Worm (Caenorhabditis elegans) whole organism, young adult: Measurements from ENCODE around the gene mre-11.

Experiments used
- B0019.2 ChIP-seq: fragments of 200-800 bp; sonication (Bioruptor generic); conservative IDR thresholded peaks from 2 replicates; pipeline ENCODE4 v1.3.6; 2022; ENCODE audit warnings: missing genetic modification reagents, missing genetic modification characterization, missing compliant biosample characterization
- C06A6.2 ChIP-seq: fragments of 200-800 bp; sonication (Bioruptor generic); conservative IDR thresholded peaks from 2 replicates; pipeline ENCODE4 v1.3.6; 2022; ENCODE audit warnings: missing genetic modification characterization, missing compliant biosample characterization
- F10E7.11 ChIP-seq: sonication (generic microtip); optimal IDR thresholded peaks from 2 replicates; lab custom pipeline; 2017; ENCODE audit warnings: mild to moderate bottlenecking, missing genetic modification characterization, moderate library complexity, missing compliant biosample characterization
- F39B2.1 ChIP-seq: fragments of 200-800 bp; sonication (Bioruptor generic); IDR thresholded peaks from 2 replicates; pipeline ENCODE4 v1.3.6; 2022; ENCODE audit warnings: missing genetic modification reagents, missing genetic modification characterization, missing compliant biosample characterization
- F57C9.4 ChIP-seq: sonication (generic microtip); optimal IDR thresholded peaks from 2 replicates; lab custom pipeline; 2017; ENCODE audit warnings: mild to moderate bottlenecking, missing genetic modification characterization, missing compliant biosample characterization
- Y56A3A.18 ChIP-seq: fragments of 200-800 bp; sonication (Bioruptor generic); IDR thresholded peaks from 2 replicates; pipeline ENCODE4 v1.3.6; 2022; ENCODE audit warnings: missing genetic modification reagents, missing genetic modification characterization, missing compliant biosample characterization
- ZK185.1 ChIP-seq: sonication (generic microtip); optimal IDR thresholded peaks from 2 replicates; lab custom pipeline; 2016; ENCODE audit warnings: mild to moderate bottlenecking, missing genetic modification characterization, missing compliant biosample characterization; ENCODE audit not compliant: poor library complexity, severe bottlenecking
- akir-1 ChIP-seq: fragments of 200-800 bp; sonication (Bioruptor generic); optimal IDR thresholded peaks from 2 replicates; lab custom pipeline; 2018; ENCODE audit warnings: mild to moderate bottlenecking, missing genetic modification characterization, moderate library complexity, missing compliant biosample characterization
- aptf-2 ChIP-seq: fragments of 200-800 bp; sonication (Bioruptor generic); conservative IDR thresholded peaks from 2 replicates; pipeline ENCODE4 v1.3.6; 2022; ENCODE audit warnings: missing genetic modification reagents, missing genetic modification characterization, missing compliant biosample characterization
- aptf-3 ChIP-seq: fragments of 200-800 bp; sonication (Bioruptor generic); IDR thresholded peaks from 2 replicates; pipeline ENCODE4 v1.3.6; 2022; ENCODE audit warnings: missing genetic modification characterization, missing compliant biosample characterization
- attf-6 ChIP-seq: fragments of 200-800 bp; sonication (Bioruptor generic); IDR thresholded peaks from 2 replicates; pipeline ENCODE4 v1.3.6; 2022; ENCODE audit warnings: missing genetic modification reagents, missing genetic modification characterization, missing compliant biosample characterization
- cebp-1 ChIP-seq, 2 experiments: fragments of 200-800 bp in 1 of 2; sonication (Bioruptor generic) in 1 of 2; sonication (generic microtip) in 1 of 2; IDR thresholded peaks in 1 of 2; optimal IDR thresholded peaks in 1 of 2; 2 replicates each; pipeline versions ENCODE4 v1.3.6 to Lab custom; 2017 to 2022; ENCODE audit warnings: missing compliant biosample characterization in 2 of 2, missing genetic modification characterization in 2 of 2, mild to moderate bottlenecking in 1 of 2, missing genetic modification reagents in 1 of 2, moderate library complexity in 1 of 2
- dpl-1 ChIP-seq: fragments of 150-350 bp; optimal IDR thresholded peaks from 2 replicates; lab custom pipeline; 2014; ENCODE audit warnings: missing biosample characterization, missing genetic modification reagents, missing genetic modification characterization
- efl-1 ChIP-seq: fragments of 150-350 bp; optimal IDR thresholded peaks from 2 replicates; lab custom pipeline; 2014; ENCODE audit warnings: missing biosample characterization, missing genetic modification reagents, missing genetic modification characterization
- ekl-4 ChIP-seq: fragments of 200-800 bp; sonication (Bioruptor generic); IDR thresholded peaks from 2 replicates; pipeline ENCODE4 v1.3.6; 2022; ENCODE audit warnings: missing genetic modification reagents, missing genetic modification characterization, missing compliant biosample characterization
- gei-17 ChIP-seq: fragments of 200-800 bp; sonication (Bioruptor generic); optimal IDR thresholded peaks from 2 replicates; lab custom pipeline; 2018; ENCODE audit warnings: mild to moderate bottlenecking, missing genetic modification characterization, missing compliant biosample characterization
- hrde-1 ChIP-seq: sonication (generic microtip); optimal IDR thresholded peaks from 2 replicates; lab custom pipeline; 2016; ENCODE audit warnings: missing genetic modification characterization, mild to moderate bottlenecking, missing compliant biosample characterization, moderate library complexity, missing genotype, missing genetic modification reagents, borderline replicate concordance
- lag-1 ChIP-seq: fragments of 200-800 bp; sonication (Bioruptor generic); IDR thresholded peaks from 2 replicates; pipeline ENCODE4 v1.3.6; 2022; ENCODE audit warnings: missing genetic modification reagents, missing genetic modification characterization, missing compliant biosample characterization
- let-607 ChIP-seq, 2 experiments: fragments of 200-800 bp in 1 of 2; sonication (Bioruptor generic) in 1 of 2; sonication (generic microtip) in 1 of 2; optimal IDR thresholded peaks; 2 replicates each; lab custom pipeline; 2016 to 2018; ENCODE audit warnings: mild to moderate bottlenecking in 2 of 2, missing compliant biosample characterization in 2 of 2, missing genetic modification characterization in 2 of 2, moderate library complexity in 2 of 2, missing genotype in 1 of 2
- lir-1 ChIP-seq: fragments of 200-800 bp; sonication (Bioruptor generic); conservative IDR thresholded peaks from 2 replicates; pipeline ENCODE4 v1.3.6; 2022; ENCODE audit warnings: missing genetic modification reagents, missing genetic modification characterization, missing compliant biosample characterization
- lsl-1 ChIP-seq: fragments of 200-800 bp; sonication (Bioruptor generic); optimal IDR thresholded peaks from 2 replicates; lab custom pipeline; 2018; ENCODE audit warnings: mild to moderate bottlenecking, missing genetic modification characterization, moderate library complexity, missing compliant biosample characterization
- lsy-27 ChIP-seq: sonication (generic microtip); optimal IDR thresholded peaks from 2 replicates; lab custom pipeline; 2017; ENCODE audit warnings: missing genetic modification characterization, mild to moderate bottlenecking, missing compliant biosample characterization, antibody characterized with exemption, missing genotype, borderline replicate concordance; ENCODE audit not compliant: insufficient read depth
- madf-6 ChIP-seq: fragments of 200-800 bp; sonication (Bioruptor generic); IDR thresholded peaks from 2 replicates; pipeline ENCODE4 v1.3.6; 2022; ENCODE audit warnings: missing genetic modification reagents, missing genetic modification characterization, missing compliant biosample characterization
- madf-8 ChIP-seq: fragments of 200-800 bp; sonication (Bioruptor generic); conservative IDR thresholded peaks from 2 replicates; pipeline ENCODE4 v1.3.6; 2022; ENCODE audit warnings: missing genetic modification reagents, missing genetic modification characterization, missing compliant biosample characterization
- mes-4 ChIP-seq: sonication (generic microtip); optimal IDR thresholded peaks from 2 replicates; lab custom pipeline; 2016; ENCODE audit warnings: missing genotype, missing genetic modification characterization, missing compliant biosample characterization
- nfyb-1 ChIP-seq: fragments of 200-800 bp; sonication (Bioruptor generic); IDR thresholded peaks from 2 replicates; pipeline ENCODE4 v1.3.6; 2022; ENCODE audit warnings: missing genetic modification reagents, missing genetic modification characterization, missing compliant biosample characterization
- nhr-27 ChIP-seq: fragments of 200-800 bp; sonication (Bioruptor generic); optimal IDR thresholded peaks from 2 replicates; lab custom pipeline; 2018; ENCODE audit warnings: mild to moderate bottlenecking, missing genetic modification characterization, moderate library complexity, missing compliant biosample characterization
- nhr-80 ChIP-seq: sonication (generic microtip); optimal IDR thresholded peaks from 2 replicates; lab custom pipeline; 2016; ENCODE audit warnings: missing genetic modification characterization, missing compliant biosample characterization
- rpc-1 ChIP-seq, 2 experiments: fragments of 150-350 bp in 1 of 2; sonication (generic microtip) in 1 of 2; optimal IDR thresholded peaks; 2 replicates each; lab custom pipeline; 2014 to 2018; ENCODE audit warnings: missing biosample characterization in 1 of 2, missing genetic modification characterization in 1 of 2, missing genetic modification reagents in 1 of 2, missing genotype in 1 of 2
- snpc-3.4 ChIP-seq: sonication (generic microtip); optimal IDR thresholded peaks from 2 replicates; lab custom pipeline; 2017; ENCODE audit warnings: missing genetic modification characterization, mild to moderate bottlenecking, missing compliant biosample characterization, antibody characterized with exemption, moderate library complexity, missing genotype, missing genetic modification reagents
- unc-62 ChIP-seq: fragments of 150-350 bp; optimal IDR thresholded peaks from 2 replicates; lab custom pipeline; 2014; ENCODE audit warnings: missing biosample characterization, missing genetic modification reagents, missing genetic modification characterization
- ztf-18 ChIP-seq: sonication (generic microtip); optimal IDR thresholded peaks from 2 replicates; lab custom pipeline; 2016; ENCODE audit warnings: missing genotype, mild to moderate bottlenecking, missing genetic modification characterization, missing compliant biosample characterization
- ztf-22 ChIP-seq: fragments of 200-800 bp; sonication (Bioruptor generic); optimal IDR thresholded peaks from 2 replicates; lab custom pipeline; 2018; ENCODE audit warnings: mild to moderate bottlenecking, missing genetic modification characterization, moderate library complexity, missing compliant biosample characterization
- ztf-3 ChIP-seq: fragments of 200-800 bp; sonication (Bioruptor generic); optimal IDR thresholded peaks from 2 replicates; lab custom pipeline; 2018; ENCODE audit warnings: mild to moderate bottlenecking, missing genetic modification characterization, missing compliant biosample characterization

The mre-11 gene

DNA sequence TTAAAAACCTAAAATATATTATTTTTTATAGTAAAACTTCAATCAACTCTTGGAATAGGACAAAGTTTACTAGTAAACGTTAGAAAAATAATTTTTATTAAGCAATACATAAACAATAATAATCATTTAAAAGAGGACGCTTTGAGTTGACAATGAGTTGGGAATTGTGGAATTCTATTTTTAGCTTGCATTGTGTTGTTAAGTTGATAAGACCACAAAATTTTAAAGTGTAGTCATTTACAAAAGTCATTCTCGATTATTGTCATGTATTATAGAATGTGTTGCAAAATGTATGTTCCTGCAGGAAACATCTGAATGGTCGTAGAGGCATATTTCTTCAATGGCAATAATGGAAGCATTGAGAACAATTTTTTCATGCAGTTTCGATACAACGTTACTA lies 25.7 kb downstream of the mre-11 start:
- TF ChIP-seq lsl-1 (GFP tag; lab: Kevin White, UChicago) (no peak), nhr-80 (tag; lab: Kevin White, UChicago) (peak; percentile 1)
- TF ChIP-seq, all 124 proteins: peak for 1

ce11 chrV:10709385-10709784 lies 27.3 kb downstream of the mre-11 start:
- TF ChIP-seq Y56A3A.18 (GFP tag; lab: Robert Waterston, UW), result no peak
- no peak for TF ChIP-seq cebp-1 (GFP tag; IDR thresholded peaks at IDR 0.05; lab: Robert Waterston, UW)
- peak; percentile 78 for TF ChIP-seq cebp-1 (tag; optimal IDR thresholded peaks at IDR 0.05; lab: Kevin White, UChicago)
- TF ChIP-seq madf-6 (GFP tag; lab: Robert Waterston, UW), result no peak
- no peak for TF ChIP-seq mes-4 (tag; lab: Kevin White, UChicago)

- no peak for TF ChIP-seq aptf-2 (GFP tag; lab: Robert Waterston, UW)
- no peak for TF ChIP-seq C06A6.2 (GFP tag; lab: Robert Waterston, UW)
- TF ChIP-seq cebp-1 (GFP tag; IDR thresholded peaks at IDR 0.05; lab: Robert Waterston, UW), result no peak
- TF ChIP-seq cebp-1 (tag; optimal IDR thresholded peaks at IDR 0.05; lab: Kevin White, UChicago), result peak; percentile 28
These were observed 28.3 kb downstream of the mre-11 start for ce11 chrV:10708346-10708745.

DNA sequence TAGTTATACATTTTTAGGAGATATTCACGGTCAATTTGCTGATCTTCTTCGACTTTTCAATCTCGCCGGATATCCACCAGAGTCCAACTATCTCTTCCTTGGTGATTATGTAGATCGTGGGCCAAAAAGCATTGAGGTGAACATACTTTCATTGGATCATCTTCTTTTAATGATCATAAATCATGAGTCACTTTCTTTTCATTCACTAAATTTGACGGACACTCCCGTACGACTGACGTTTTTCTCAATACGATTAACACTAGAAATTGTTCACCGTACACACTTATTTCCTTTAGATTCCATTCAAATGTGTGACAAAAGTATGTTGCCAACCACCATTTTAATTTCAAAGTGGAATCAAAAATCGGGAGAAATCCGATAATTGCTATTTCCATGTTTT lies 33.8 kb downstream of the mre-11 start:
- TF ChIP-seq lag-1 (GFP tag; lab: Robert Waterston, UW) (no peak), ztf-18 (tag; lab: Kevin White, UChicago) (no peak), unc-62 (GFP tag; lab: Kevin White, UChicago) (no peak), F39B2.1 (GFP tag; lab: Robert Waterston, UW) (no peak), F57C9.4 (tag; lab: Kevin White, UChicago) (no peak), akir-1 (no peak), rpc-1 (optimal IDR thresholded peaks at IDR 0.05; lab: Kevin White, UChicago) (no peak), rpc-1 (tag; optimal IDR thresholded peaks at IDR 0.05; lab: Kevin White, UChicago) (no peak), gei-17 (GFP tag; lab: Kevin White, UChicago) (no peak)

ce11 chrV:10702249-10702648 lies 34.4 kb downstream of the mre-11 start, which contains the start of gene pph-1:
Gene pph-1 (plus strand): TSS chrV:10702549.
- no peak for TF ChIP-seq hrde-1
- TF ChIP-seq ztf-22 (GFP tag; lab: Kevin White, UChicago), result no peak
- no peak for TF ChIP-seq lir-1 (GFP tag; lab: Robert Waterston, UW)
- TF ChIP-seq snpc-3.4, result no peak
- TF ChIP-seq aptf-3 (GFP tag; lab: Robert Waterston, UW), result no peak
- no peak for TF ChIP-seq madf-8 (GFP tag; lab: Robert Waterston, UW)
- TF ChIP-seq ZK185.1 (tag; lab: Kevin White, UChicago), result no peak
- TF ChIP-seq nfyb-1 (GFP tag; lab: Robert Waterston, UW), result no peak
- TF ChIP-seq let-607 (tag; optimal IDR thresholded peaks at IDR 0.05; lab: Kevin White, UChicago), result no peak
- TF ChIP-seq F57C9.4 (tag; lab: Kevin White, UChicago), result no peak
- TF ChIP-seq ekl-4 (GFP tag; lab: Robert Waterston, UW), result no peak
- TF ChIP-seq nhr-80 (tag; lab: Kevin White, UChicago), result no peak
- no peak for TF ChIP-seq attf-6 (GFP tag; lab: Robert Waterston, UW)
- no peak for TF ChIP-seq dpl-1 (GFP tag; lab: Kevin White, UChicago)
- no peak for TF ChIP-seq efl-1 (GFP tag; lab: Kevin White, UChicago)
- no peak for TF ChIP-seq nhr-27 (tag; lab: Kevin White, UChicago)
- no peak for TF ChIP-seq F10E7.11 (tag; lab: Kevin White, UChicago)
- no peak for TF ChIP-seq B0019.2 (GFP tag; lab: Robert Waterston, UW)
- TF ChIP-seq lsy-27 (tag; lab: Kevin White, UChicago), result no peak
- no peak for TF ChIP-seq ztf-3
